Fruit fly (Drosophila melanogaster) whole organism, prepupa: ENCODE results near the gene Trf.

ENCODE experiments used
- CG10669 ChIP-seq: fragments of 200-800 bp; sonication (Bioruptor generic); optimal IDR thresholded peaks from 3 replicates; lab custom pipeline; 2018; ENCODE audit warnings: missing biosample characterization, mild to moderate bottlenecking, missing genetic modification characterization, moderate library complexity
- CG11762 ChIP-seq: fragments of 200-800 bp; sonication (Bioruptor generic); optimal IDR thresholded peaks from 3 replicates; lab custom pipeline; 2016; ENCODE audit warnings: missing biosample characterization, missing genetic modification characterization; ENCODE audit not compliant: insufficient read depth
- CG11902 ChIP-seq: fragments of 200-800 bp; sonication (Bioruptor generic); optimal IDR thresholded peaks from 3 replicates; lab custom pipeline; 2016; ENCODE audit warnings: missing biosample characterization, missing genetic modification characterization
- CG15336 ChIP-seq: fragments of 200-800 bp; sonication (Bioruptor generic); IDR thresholded peaks from 2 replicates; pipeline ENCODE4 v1.3.6; 2022; ENCODE audit warnings: missing biosample characterization, missing genetic modification characterization
- CG1621 ChIP-seq: fragments of 200-800 bp; sonication (Bioruptor generic); optimal IDR thresholded peaks from 3 replicates; lab custom pipeline; 2018; ENCODE audit warnings: missing biosample characterization, mild to moderate bottlenecking, missing genetic modification characterization
- CG16779 ChIP-seq: fragments of 200-800 bp; sonication (Bioruptor generic); optimal IDR thresholded peaks from 3 replicates; lab custom pipeline; 2017; ENCODE audit warnings: missing biosample characterization, mild to moderate bottlenecking, missing genetic modification characterization
- CG3032 ChIP-seq: fragments of 200-800 bp; optimal IDR thresholded peaks from 2 replicates; lab custom pipeline; 2019; ENCODE audit warnings: missing biosample characterization, mild to moderate bottlenecking, missing genetic modification characterization, moderate library complexity
- CG31627 ChIP-seq: fragments of 200-800 bp; sonication (Bioruptor generic); optimal IDR thresholded peaks from 3 replicates; lab custom pipeline; 2016; ENCODE audit warnings: missing biosample characterization, missing genetic modification characterization
- CG32006 ChIP-seq: fragments of 200-800 bp; sonication (Bioruptor generic); optimal IDR thresholded peaks from 3 replicates; lab custom pipeline; 2017; ENCODE audit warnings: missing biosample characterization, mild to moderate bottlenecking, missing genetic modification characterization
- CG6792 ChIP-seq: fragments of 200-800 bp; sonication (Bioruptor generic); optimal IDR thresholded peaks from 3 replicates; lab custom pipeline; 2016; ENCODE audit warnings: missing biosample characterization, missing genetic modification characterization
- CG6808 ChIP-seq: fragments of 200-800 bp; sonication (Bioruptor generic); optimal IDR thresholded peaks from 3 replicates; lab custom pipeline; 2017; ENCODE audit warnings: missing biosample characterization, missing genetic modification characterization, mild to moderate bottlenecking, moderate library complexity, missing genetic modification reagents
- CG6854 ChIP-seq: fragments of 200-800 bp; sonication (Bioruptor generic); optimal IDR thresholded peaks from 2 replicates; lab custom pipeline; 2017; ENCODE audit warnings: missing biosample characterization, mild to moderate bottlenecking, missing genetic modification characterization
- CG8119 ChIP-seq: fragments of 200-800 bp; sonication (Bioruptor generic); IDR thresholded peaks from 3 replicates; pipeline ENCODE4 v1.3.6; 2022; ENCODE audit warnings: missing biosample characterization, missing genetic modification characterization
- CG8319 ChIP-seq: fragments of 200-800 bp; sonication (Bioruptor generic); optimal IDR thresholded peaks from 3 replicates; lab custom pipeline; 2016; ENCODE audit warnings: missing biosample characterization, missing genetic modification characterization
- Eip78C ChIP-seq: fragments of 200-800 bp; sonication (Bioruptor generic); peaks from one replicate; lab custom pipeline; 2016; ENCODE audit warnings: missing biosample characterization, missing genetic modification characterization
- Gug ChIP-seq: fragments of 200-800 bp; sonication (Bioruptor generic); IDR thresholded peaks from 2 replicates; pipeline ENCODE4 v1.3.6; 2022; ENCODE audit warnings: missing biosample characterization, missing genetic modification characterization
- Hr38 ChIP-seq: sonication (Bioruptor generic); optimal IDR thresholded peaks from 2 replicates; lab custom pipeline; 2016; ENCODE audit warnings: missing biosample characterization, missing genetic modification characterization
- Hr39 ChIP-seq: fragments of 200-800 bp; sonication (Bioruptor generic); optimal IDR thresholded peaks from 2 replicates; lab custom pipeline; 2016; ENCODE audit warnings: missing biosample characterization, missing genetic modification characterization
- Hr4 ChIP-seq: fragments of 200-800 bp; sonication (Bioruptor generic); optimal IDR thresholded peaks from 3 replicates; lab custom pipeline; 2016; ENCODE audit warnings: missing biosample characterization, missing genetic modification characterization
- Lpt ChIP-seq: fragments of 200-800 bp; sonication (Bioruptor generic); optimal IDR thresholded peaks from 3 replicates; lab custom pipeline; 2016; ENCODE audit warnings: missing biosample characterization, missing genetic modification characterization
- Met ChIP-seq: fragments of 200-800 bp; sonication (Bioruptor generic); optimal IDR thresholded peaks from 3 replicates; lab custom pipeline; 2016; ENCODE audit warnings: missing biosample characterization, missing genetic modification characterization
- Sox102F ChIP-seq: fragments of 200-800 bp; sonication (Bioruptor generic); optimal IDR thresholded peaks from 2 replicates; lab custom pipeline; 2016; ENCODE audit warnings: missing biosample characterization, mild to moderate bottlenecking, missing genetic modification characterization
- Sox14 ChIP-seq: fragments of 200-800 bp; sonication (Bioruptor generic); optimal IDR thresholded peaks from 3 replicates; lab custom pipeline; 2016; ENCODE audit warnings: missing biosample characterization, missing genetic modification characterization
- Sox15 ChIP-seq: fragments of 200-800 bp; sonication (Bioruptor generic); optimal IDR thresholded peaks from 3 replicates; lab custom pipeline; 2016; ENCODE audit warnings: missing biosample characterization, missing genetic modification characterization
- cyc ChIP-seq: fragments of 200-800 bp; sonication (Bioruptor generic); optimal IDR thresholded peaks from 3 replicates; lab custom pipeline; 2016; ENCODE audit warnings: missing biosample characterization, missing genetic modification characterization
- eg ChIP-seq: fragments of 200-800 bp; sonication (Bioruptor generic); IDR thresholded peaks from 3 replicates; pipeline ENCODE4 v1.3.6; 2022; ENCODE audit warnings: missing biosample characterization, missing genetic modification characterization
- esn ChIP-seq: fragments of 200-800 bp; sonication (Bioruptor generic); optimal IDR thresholded peaks from 2 replicates; lab custom pipeline; 2016; ENCODE audit warnings: missing biosample characterization, mild to moderate bottlenecking, missing genetic modification characterization, moderate library complexity
- fd59A ChIP-seq: fragments of 200-800 bp; sonication (Bioruptor generic); optimal IDR thresholded peaks from 2 replicates; lab custom pipeline; 2017; ENCODE audit warnings: missing biosample characterization, mild to moderate bottlenecking, missing genetic modification characterization, missing genetic modification reagents
- fkh ChIP-seq: fragments of 200-800 bp; sonication (Bioruptor generic); optimal IDR thresholded peaks from 3 replicates; lab custom pipeline; 2017; ENCODE audit warnings: missing biosample characterization, mild to moderate bottlenecking, missing genetic modification characterization, moderate library complexity
- pdm3 ChIP-seq: fragments of 200-800 bp; sonication (Bioruptor generic); optimal IDR thresholded peaks from 3 replicates; lab custom pipeline; 2016; ENCODE audit warnings: missing biosample characterization, missing genetic modification characterization
- salr ChIP-seq, 2 experiments: fragments of 200-800 bp; sonication (Bioruptor generic); optimal IDR thresholded peaks; 3 replicates each; lab custom pipeline; 2016 to 2018; ENCODE audit warnings: missing biosample characterization in 2 of 2, missing genetic modification characterization in 2 of 2, mild to moderate bottlenecking in 1 of 2
- spab ChIP-seq: fragments of 200-800 bp; sonication (Bioruptor generic); optimal IDR thresholded peaks from 2 replicates; lab custom pipeline; 2017; ENCODE audit warnings: missing biosample characterization, mild to moderate bottlenecking, missing genetic modification characterization, missing genetic modification reagents
- ss ChIP-seq, 2 experiments: fragments of 200-800 bp; sonication (Bioruptor generic); optimal IDR thresholded peaks; 2 replicates in 1 of 2; 3 replicates in 1 of 2; lab custom pipeline; 2017 to 2018; ENCODE audit warnings: mild to moderate bottlenecking in 2 of 2, missing biosample characterization in 2 of 2, missing genetic modification characterization in 2 of 2, moderate library complexity in 1 of 2
- svp ChIP-seq: fragments of 200-800 bp; sonication (Bioruptor generic); peaks from one replicate; lab custom pipeline; 2016; ENCODE audit warnings: missing biosample characterization, missing genetic modification characterization
- vri ChIP-seq: fragments of 200-800 bp; sonication (Bioruptor generic); optimal IDR thresholded peaks from 3 replicates; lab custom pipeline; 2016; ENCODE audit warnings: missing biosample characterization, mild to moderate bottlenecking, missing genetic modification characterization

The Trf gene

dm6 chr2L:8095176-8095575 lies 22.5 kb downstream of the Trf start (continued):
- TF ChIP-seq pdm3 (GFP tag; lab: Kevin White, UChicago), result no peak
- TF ChIP-seq cyc (GFP tag; lab: Kevin White, UChicago), result no peak
- peak; percentile 36 for TF ChIP-seq Sox14 (GFP tag; lab: Kevin White, UChicago)
- no peak for TF ChIP-seq CG10669
- TF ChIP-seq fd59A (GFP tag; lab: Kevin White, UChicago), result no peak
- TF ChIP-seq Sox102F (GFP tag; lab: Kevin White, UChicago), result peak; percentile 2
- no peak for TF ChIP-seq Sox15 (GFP tag; lab: Kevin White, UChicago)
- TF ChIP-seq Met, result peak; percentile 1
- no peak for TF ChIP-seq CG8319 (GFP tag; lab: Kevin White, UChicago)
- no peak for TF ChIP-seq Hr39
- TF ChIP-seq spab (GFP tag; lab: Kevin White, UChicago), result no peak
- TF ChIP-seq CG11762 (GFP tag; lab: Kevin White, UChicago), result no peak
- no peak for TF ChIP-seq CG8119 (GFP tag; lab: Robert Waterston, UW)
- no peak for TF ChIP-seq Gug (GFP tag; lab: Robert Waterston, UW)
- no peak for TF ChIP-seq CG11902 (GFP tag; lab: Kevin White, UChicago)
- peak; percentile 38 for TF ChIP-seq CG6808 (GFP tag; lab: Kevin White, UChicago)
- no peak for TF ChIP-seq eg (GFP tag; lab: Robert Waterston, UW)
- TF ChIP-seq esn (GFP tag; lab: Kevin White, UChicago), result no peak
- TF ChIP-seq CG1621 (tag; lab: Kevin White, UChicago), result no peak
- peak; percentile 15 to 40 for TF ChIP-seq ss (GFP tag; optimal IDR thresholded peaks at IDR 0.05; lab: Kevin White, UChicago)
- no peak for TF ChIP-seq CG31627

- no peak for TF ChIP-seq Hr38 (GFP tag; lab: Kevin White, UChicago)
- TF ChIP-seq CG3032 (tag; lab: Kevin White, UChicago), result no peak
- TF ChIP-seq CG16779, result peak; percentile 2
- peak; percentile 41 for TF ChIP-seq svp (GFP tag; lab: Kevin White, UChicago)
- peak in 1 of 2 experiments; percentile 55 for TF ChIP-seq ss (GFP tag; optimal IDR thresholded peaks at IDR 0.05; lab: Kevin White, UChicago)
- TF ChIP-seq Met, result no peak
- no peak for TF ChIP-seq CG11762 (GFP tag; lab: Kevin White, UChicago)
- peak; percentile 34 for TF ChIP-seq Eip78C (GFP tag; lab: Kevin White, UChicago)
- no peak for TF ChIP-seq CG6854 (GFP tag; lab: Kevin White, UChicago)
- TF ChIP-seq CG6808 (GFP tag; lab: Kevin White, UChicago), result peak; percentile 7
- no peak for TF ChIP-seq Hr4 (GFP tag; lab: Kevin White, UChicago)
- TF ChIP-seq CG32006 (GFP tag; lab: Kevin White, UChicago), result no peak
- no peak for TF ChIP-seq CG6792 (GFP tag; lab: Kevin White, UChicago)
- no peak for TF ChIP-seq Lpt (GFP tag; lab: Kevin White, UChicago)
- TF ChIP-seq Hr39, result no peak
- no peak for TF ChIP-seq CG1621 (tag; lab: Kevin White, UChicago)
- TF ChIP-seq fkh (GFP tag; lab: Kevin White, UChicago), result peak; percentile 99
- TF ChIP-seq salr (GFP tag; optimal IDR thresholded peaks at IDR 0.05; lab: Kevin White, UChicago), result peak in 1 of 2 experiments; percentile 33
- TF ChIP-seq Sox15 (GFP tag; lab: Kevin White, UChicago), result no peak
- TF ChIP-seq, all 60 proteins: peak for 7
These were observed 24.8 kb downstream of the Trf start for dm6 chr2L:8097461-8097860.

dm6 chr2L:8097964-8098945 lies 25.6 kb downstream of the Trf start:
- TF ChIP-seq cyc (GFP tag; lab: Kevin White, UChicago) (no peak), vri (GFP tag; lab: Kevin White, UChicago) (peak; percentile 38), Hr4 (GFP tag; lab: Kevin White, UChicago) (peak; percentile 61), svp (GFP tag; lab: Kevin White, UChicago) (peak; percentile 67), CG15336 (0 out of 2 replicates have a peak, but pooled peaks have one; percentile 28)
